Worm (Caenorhabditis elegans) whole organism, late embryonic: ENCODE results near the gene C48B4.6.

Source experiments
- ceh-14 ChIP-seq: sonication (generic microtip); optimal IDR thresholded peaks from 2 replicates; lab custom pipeline; 2016; ENCODE audit warnings: missing genotype, missing genetic modification characterization, missing compliant biosample characterization
- ceh-18 ChIP-seq: sonication (generic microtip); optimal IDR thresholded peaks from 2 replicates; lab custom pipeline; 2016; ENCODE audit warnings: missing genetic modification characterization, missing compliant biosample characterization
- ceh-9 ChIP-seq: sonication (generic microtip); optimal IDR thresholded peaks from 2 replicates; lab custom pipeline; 2016; ENCODE audit warnings: mild to moderate bottlenecking, missing genetic modification characterization, inconsistent platforms, missing compliant biosample characterization
- dve-1 ChIP-seq: sonication (generic microtip); optimal IDR thresholded peaks from 2 replicates; lab custom pipeline; 2017; ENCODE audit warnings: antibody characterized with exemption, mild to moderate bottlenecking, missing genetic modification characterization, missing compliant biosample characterization
- pha-4 ChIP-seq: fragments of 150-350 bp; optimal IDR thresholded peaks from 2 replicates; lab custom pipeline; 2018; ENCODE audit warnings: missing biosample characterization, missing genetic modification reagents, missing genetic modification characterization
- pqm-1 ChIP-seq: sonication (generic microtip); optimal IDR thresholded peaks from 2 replicates; lab custom pipeline; 2016; ENCODE audit warnings: missing genetic modification characterization, missing compliant biosample characterization

ce11 chrIII:9595563-9595962, 37.2 kb upstream of the C48B4.6 start, which contains the start of gene rom-2:
- TF ChIP-seq ceh-9 (tag; lab: Kevin White, UChicago) (no peak), ceh-14 (tag; lab: Kevin White, UChicago) (no peak), pha-4 (tag; lab: Kevin White, UChicago) (no peak), pqm-1 (tag; lab: Kevin White, UChicago) (no peak), dve-1 (tag; lab: Kevin White, UChicago) (no peak), ceh-18 (tag; lab: Kevin White, UChicago) (no peak)
